Worm (Caenorhabditis elegans) whole organism, L4 larva: Measurements from ENCODE around the gene F35G2.5.

Experiments used
- mep-1 ChIP-seq: fragments of 150-350 bp; sonication (generic microtip); optimal IDR thresholded peaks from 3 replicates; lab custom pipeline; 2014; ENCODE audit warnings: missing biosample characterization, missing genetic modification characterization
- saeg-2 ChIP-seq: fragments of 200-800 bp; sonication (Bioruptor generic); IDR thresholded peaks from 2 replicates; pipeline ENCODE4 v1.3.6; 2022; ENCODE audit warnings: missing genetic modification reagents, missing genetic modification characterization, missing compliant biosample characterization
- unc-130 ChIP-seq: sonication (generic microtip); optimal IDR thresholded peaks from 2 replicates; lab custom pipeline; 2016; ENCODE audit warnings: missing genetic modification reagents, missing genetic modification characterization, missing compliant biosample characterization
- zip-11 ChIP-seq: fragments of 200-800 bp; sonication (Bioruptor generic); IDR thresholded peaks from 2 replicates; pipeline ENCODE4 v1.3.6; 2022; ENCODE audit warnings: missing genetic modification characterization, missing compliant biosample characterization
- ztf-11 ChIP-seq: fragments of 150-350 bp; optimal IDR thresholded peaks from 2 replicates; lab custom pipeline; 2014; ENCODE audit warnings: missing biosample characterization, missing genetic modification characterization

DNA sequence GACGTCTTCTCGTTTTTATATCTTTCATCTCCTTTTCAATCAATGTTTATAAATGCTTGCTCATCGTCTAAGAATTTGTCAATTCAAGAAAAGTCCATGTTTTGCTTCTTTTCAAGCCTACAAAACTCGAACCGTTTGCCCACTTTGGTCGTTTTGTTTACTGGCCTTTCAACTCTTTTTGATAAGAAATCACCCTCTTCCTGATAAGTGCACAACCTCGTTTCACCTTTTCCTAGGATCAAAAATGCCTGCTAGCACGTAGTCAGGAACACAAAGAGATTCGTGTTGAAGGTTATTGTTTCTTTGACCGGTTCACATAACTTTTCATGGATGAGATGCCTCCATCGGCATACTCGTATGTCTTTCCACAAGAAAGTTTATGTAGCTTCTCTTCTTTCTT is 22.8 kb upstream of the F35G2.5 start:
- TF ChIP-seq saeg-2 (GFP tag; lab: Robert Waterston, UW) (no peak), unc-130 (GFP tag; lab: Kevin White, UChicago) (no peak), zip-11 (GFP tag; lab: Robert Waterston, UW) (no peak), mep-1 (tag; lab: Kevin White, UChicago) (no peak), ztf-11 (tag; lab: Kevin White, UChicago) (no peak)
